Worm (Caenorhabditis elegans): Measurements from ENCODE around the gene unc-4.

Gene unc-4

DNA sequence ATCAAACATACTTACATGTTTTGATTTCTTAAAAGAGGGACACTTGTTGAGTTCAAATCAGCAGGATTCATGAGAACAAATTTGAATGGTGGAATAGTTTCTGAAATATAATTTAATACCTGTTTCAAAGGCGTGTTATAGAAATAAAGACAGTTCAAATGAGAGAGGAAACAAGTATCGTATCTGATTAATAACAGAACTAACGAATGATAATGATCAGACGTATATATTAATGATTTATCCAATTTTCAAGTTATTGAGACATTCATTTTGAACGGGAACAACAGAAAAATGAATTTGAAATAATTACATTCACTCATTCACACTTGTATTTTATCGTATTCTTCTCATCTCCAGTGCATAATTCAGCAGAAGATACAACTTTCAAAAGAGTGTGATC is 44.6 kb downstream of the unc-4 start, which contains the start of gene chil-4:
Gene chil-4 (minus strand): TSS at position 101 of the 400 bp plus-strand sequence.
- TF ChIP-seq tab-1 (GFP tag; IDR thresholded peaks at IDR 0.05) = no peak
- TF ChIP-seq ref-1 (GFP tag; conservative IDR thresholded peaks at IDR 0.05) = no peak
- no peak for TF ChIP-seq flt-1 (GFP tag; IDR thresholded peaks at IDR 0.05)
- TF ChIP-seq ztf-23 (GFP tag; IDR thresholded peaks at IDR 0.05) = no peak

DNA sequence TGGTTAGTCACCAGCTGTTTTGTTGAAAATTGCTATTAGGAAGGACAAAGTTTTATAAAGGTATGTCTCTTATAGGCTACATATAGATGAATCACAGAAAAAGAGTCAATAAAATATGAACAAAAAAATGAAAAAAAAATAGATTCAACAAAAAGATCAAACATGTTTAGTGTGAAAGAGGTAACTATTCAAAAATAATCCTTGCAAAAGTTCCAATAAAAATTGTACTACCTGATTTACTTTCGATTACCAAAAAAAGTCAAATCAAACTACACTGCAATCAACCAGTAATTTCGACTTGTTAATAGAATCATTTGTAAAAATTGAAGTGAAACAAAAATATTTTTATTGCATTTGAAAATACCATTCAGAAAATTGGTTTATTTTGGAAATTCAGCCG is 49.2 kb downstream of the unc-4 start, which contains the start of gene ZK938.10:
Gene ZK938.10 (minus strand): TSS at position 101 of the 400 bp plus-strand sequence.
- no peak for TF ChIP-seq ztf-23 (GFP tag; IDR thresholded peaks at IDR 0.05)
- TF ChIP-seq klf-2 (GFP tag; conservative IDR thresholded peaks at IDR 0.05) = no peak
- TF ChIP-seq flt-1 (GFP tag; IDR thresholded peaks at IDR 0.05) = no peak
- no peak for TF ChIP-seq cog-1 (tag; optimal IDR thresholded peaks at IDR 0.05)
- no peak for TF ChIP-seq tab-1 (GFP tag; IDR thresholded peaks at IDR 0.05)
- TF ChIP-seq ref-1 (GFP tag; conservative IDR thresholded peaks at IDR 0.05) = no peak
- TF ChIP-seq T22C8.4 (GFP tag; IDR thresholded peaks at IDR 0.05) = no peak
- TF ChIP-seq med-1 (GFP tag; optimal IDR thresholded peaks at IDR 0.05; ENCODE audit: insufficient read depth) = no peak
- TF ChIP-seq ztf-29 (GFP tag; IDR thresholded peaks at IDR 0.05) = no peak

DNA sequence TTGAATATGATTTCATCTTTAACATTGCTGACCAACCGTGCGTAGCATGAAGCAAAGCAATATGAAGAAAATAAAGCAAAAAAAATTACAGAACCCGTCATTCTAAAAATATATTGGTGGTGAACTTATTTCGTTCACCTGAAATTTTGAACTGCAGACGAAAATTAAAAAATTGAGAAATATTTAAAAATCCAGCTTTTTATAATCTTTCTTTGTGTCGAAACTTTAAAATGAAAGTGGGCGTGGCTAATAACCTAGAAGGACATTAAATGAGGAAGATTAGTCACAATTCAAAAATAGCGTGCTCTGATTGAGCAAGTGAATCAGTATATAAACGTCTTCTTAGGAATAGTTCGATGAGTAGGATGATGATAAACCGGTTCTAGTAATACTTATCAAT is 50.7 kb downstream of the unc-4 start, which contains the start of gene old-2:
Gene old-2 (minus strand): TSS at position 101 of the 400 bp plus-strand sequence.
- TF ChIP-seq ref-1 (GFP tag; conservative IDR thresholded peaks at IDR 0.05) (no peak), med-1 (GFP tag; optimal IDR thresholded peaks at IDR 0.05; ENCODE audit: insufficient read depth) (no peak), flt-1 (GFP tag; IDR thresholded peaks at IDR 0.05) (no peak), cog-1 (tag; optimal IDR thresholded peaks at IDR 0.05) (no peak), ztf-29 (GFP tag; IDR thresholded peaks at IDR 0.05) (no peak), T22C8.4 (GFP tag; IDR thresholded peaks at IDR 0.05) (no peak)

Measured in whole organism, midembryonic.